Fruit fly (Drosophila melanogaster) whole organism, adult: Measurements from ENCODE around the gene CG5916.

Source experiments
- CG11617 ChIP-seq: fragments of 200-800 bp; sonication (Bioruptor generic); optimal IDR thresholded peaks from 2 replicates; lab custom pipeline; 2017; ENCODE audit warnings: mild to moderate bottlenecking, missing biosample characterization, missing genetic modification reagents, missing genetic modification characterization
- CG12768 ChIP-seq: fragments of 200-800 bp; sonication (Bioruptor generic); optimal IDR thresholded peaks from 2 replicates; lab custom pipeline; 2017; ENCODE audit warnings: missing biosample characterization, missing genetic modification characterization, mild to moderate bottlenecking, moderate library complexity, missing genetic modification reagents
- CG14711 ChIP-seq: fragments of 200-800 bp; sonication (Bioruptor generic); optimal IDR thresholded peaks from 2 replicates; lab custom pipeline; 2018; ENCODE audit warnings: missing biosample characterization, mild to moderate bottlenecking, missing genetic modification characterization, moderate library complexity
- CG1620 ChIP-seq: fragments of 200-800 bp; sonication (Bioruptor generic); optimal IDR thresholded peaks from 2 replicates; lab custom pipeline; 2016; ENCODE audit warnings: missing biosample characterization, missing genetic modification characterization
- CG33017 ChIP-seq: fragments of 200-800 bp; sonication (Bioruptor generic); optimal IDR thresholded peaks from 2 replicates; lab custom pipeline; 2018; ENCODE audit warnings: missing biosample characterization, mild to moderate bottlenecking, missing genetic modification characterization, moderate library complexity
- CG5204 ChIP-seq: fragments of 200-800 bp; sonication (Bioruptor generic); optimal IDR thresholded peaks from 2 replicates; lab custom pipeline; 2016; ENCODE audit warnings: missing biosample characterization, missing genetic modification characterization
- CG7045 ChIP-seq: fragments of 200-800 bp; sonication (Bioruptor generic); optimal IDR thresholded peaks from 2 replicates; lab custom pipeline; 2017; ENCODE audit warnings: missing biosample characterization, mild to moderate bottlenecking, missing genetic modification characterization
- CG7101 ChIP-seq: fragments of 200-800 bp; sonication (Bioruptor generic); optimal IDR thresholded peaks from 2 replicates; lab custom pipeline; 2018; ENCODE audit warnings: missing biosample characterization, mild to moderate bottlenecking, missing genetic modification characterization, moderate library complexity
- Clk ChIP-seq: fragments of 200-800 bp; sonication (Bioruptor generic); optimal IDR thresholded peaks from 2 replicates; lab custom pipeline; 2017; ENCODE audit warnings: missing biosample characterization, missing genetic modification characterization
- Crg-1 ChIP-seq: fragments of 200-800 bp; sonication (Bioruptor generic); optimal IDR thresholded peaks from 2 replicates; lab custom pipeline; 2016; ENCODE audit warnings: missing biosample characterization, missing genetic modification characterization
- Hr96 ChIP-seq: fragments of 200-800 bp; sonication (Bioruptor generic); optimal IDR thresholded peaks from 2 replicates; lab custom pipeline; 2016; ENCODE audit warnings: missing biosample characterization, missing genetic modification characterization
- Mnt ChIP-seq: fragments of 200-800 bp; sonication (Bioruptor generic); optimal IDR thresholded peaks from 2 replicates; lab custom pipeline; 2016; ENCODE audit warnings: missing biosample characterization, mild to moderate bottlenecking, missing genetic modification characterization
- bab1 ChIP-seq: fragments of 200-800 bp; sonication (Bioruptor generic); optimal IDR thresholded peaks from 3 replicates; lab custom pipeline; 2019; ENCODE audit warnings: missing biosample characterization, mild to moderate bottlenecking, missing genetic modification characterization, moderate library complexity
- cic ChIP-seq: fragments of 200-800 bp; sonication (Bioruptor generic); optimal IDR thresholded peaks from 2 replicates; lab custom pipeline; 2017; ENCODE audit warnings: missing biosample characterization, mild to moderate bottlenecking, missing genetic modification characterization, moderate library complexity
- cnc ChIP-seq, 2 experiments: fragments of >200 bp; optimal IDR thresholded peaks; 2 replicates each; lab custom pipeline; 2017
- kay ChIP-seq: fragments of 200-800 bp; sonication (Bioruptor generic); peaks from one replicate; lab custom pipeline; 2016; ENCODE audit warnings: missing biosample characterization, missing genetic modification characterization, borderline replicate concordance
- ovo ChIP-seq: fragments of 200-800 bp; sonication (Bioruptor generic); optimal IDR thresholded peaks from 2 replicates; lab custom pipeline; 2016; ENCODE audit warnings: missing biosample characterization, missing genetic modification characterization
- pad ChIP-seq: fragments of 200-800 bp; sonication (Bioruptor generic); optimal IDR thresholded peaks from 3 replicates; lab custom pipeline; 2017; ENCODE audit warnings: missing biosample characterization, missing genetic modification characterization, mild to moderate bottlenecking, moderate library complexity, missing genetic modification reagents
- tj ChIP-seq: fragments of 200-800 bp; sonication (Bioruptor generic); optimal IDR thresholded peaks from 3 replicates; lab custom pipeline; 2017; ENCODE audit warnings: missing biosample characterization, mild to moderate bottlenecking, missing genetic modification characterization, moderate library complexity
- toe ChIP-seq: fragments of 200-800 bp; sonication (Bioruptor generic); optimal IDR thresholded peaks from 2 replicates; lab custom pipeline; 2016; ENCODE audit warnings: missing biosample characterization, missing genetic modification characterization

Gene CG5916

dm6 chr3R:16146632-16147453 is at the start of gene CG5916, which contains the start of gene Mic26-27:
TSS of gene CG5916 (plus strand) at chr3R:16147029.
TSS of gene Mic26-27 (minus strand) at chr3R:16146855.
- TF ChIP-seq CG1620 (GFP tag; lab: Kevin White, UChicago) (peak; percentile 73), pad (GFP tag; lab: Kevin White, UChicago) (peak; percentile 46), cic (GFP tag; lab: Kevin White, UChicago) (no peak), CG12768 (GFP tag; lab: Kevin White, UChicago) (no peak), CG7045 (GFP tag; lab: Kevin White, UChicago) (peak; percentile 13), ovo (GFP tag; lab: Kevin White, UChicago) (peak; percentile 85), toe (GFP tag; lab: Kevin White, UChicago) (peak; percentile 82), kay (GFP tag; lab: Kevin White, UChicago) (no peak), CG33017 (peak; percentile 22), Mnt (GFP tag; lab: Kevin White, UChicago) (peak; percentile 90), CG14711 (tag; lab: Kevin White, UChicago) (peak; percentile 32), bab1 (GFP tag; lab: Kevin White, UChicago) (peak; percentile 97), Hr96 (GFP tag; lab: Kevin White, UChicago) (peak; percentile 71), Crg-1 (GFP tag; lab: Kevin White, UChicago) (peak; percentile 17), cnc (optimal IDR thresholded peaks at IDR 0.05; lab: Kevin White, UChicago) (no peak), CG7101 (peak; percentile 18), CG11617 (peak; percentile 79), Clk (peak; percentile 66), tj (GFP tag; lab: Kevin White, UChicago) (peak; percentile 71), CG5204 (GFP tag; lab: Kevin White, UChicago) (peak; percentile 29)

dm6 chr3R:16097661-16098329 is 49.0 kb upstream of the CG5916 start:
- TF ChIP-seq CG7045 (GFP tag; lab: Kevin White, UChicago) (peak; percentile 94), CG33017 (peak; percentile 97), pad (GFP tag; lab: Kevin White, UChicago) (peak; percentile 96), cic (GFP tag; lab: Kevin White, UChicago) (peak; percentile 64), CG1620 (GFP tag; lab: Kevin White, UChicago) (peak; percentile 95), ovo (GFP tag; lab: Kevin White, UChicago) (peak; percentile 99), bab1 (GFP tag; lab: Kevin White, UChicago) (peak; percentile 97), toe (GFP tag; lab: Kevin White, UChicago) (peak; percentile 94), cnc (optimal IDR thresholded peaks at IDR 0.05; lab: Kevin White, UChicago) (peak in 1 of 2 experiments; percentile 16), Clk (peak; percentile 82), CG12768 (GFP tag; lab: Kevin White, UChicago) (peak; percentile 97), Hr96 (GFP tag; lab: Kevin White, UChicago) (peak; percentile 96), CG7101 (peak; percentile 98), tj (GFP tag; lab: Kevin White, UChicago) (peak; percentile 68), CG11617 (peak; percentile 94), CG14711 (tag; lab: Kevin White, UChicago) (peak; percentile 96), kay (GFP tag; lab: Kevin White, UChicago) (peak; percentile 86), Crg-1 (GFP tag; lab: Kevin White, UChicago) (peak; percentile 95), CG5204 (GFP tag; lab: Kevin White, UChicago) (peak; percentile 92), Mnt (GFP tag; lab: Kevin White, UChicago) (peak; percentile 93)

- TF ChIP-seq cnc (optimal IDR thresholded peaks at IDR 0.05; lab: Kevin White, UChicago) (no peak), CG1620 (GFP tag; lab: Kevin White, UChicago) (peak; percentile 14), pad (GFP tag; lab: Kevin White, UChicago) (no peak), Hr96 (GFP tag; lab: Kevin White, UChicago) (peak; percentile 35), ovo (GFP tag; lab: Kevin White, UChicago) (peak; percentile 66), bab1 (GFP tag; lab: Kevin White, UChicago) (no peak), cic (GFP tag; lab: Kevin White, UChicago) (no peak), CG7101 (no peak), kay (GFP tag; lab: Kevin White, UChicago) (no peak), Crg-1 (GFP tag; lab: Kevin White, UChicago) (no peak), toe (GFP tag; lab: Kevin White, UChicago) (peak; percentile 53)
These were observed 48.2 kb upstream of the CG5916 start, which contains the start of the genes Mhcl and Akt for dm6 chr3R:16098333-16099267. TSS of gene Mhcl (minus strand) at chr3R:16098761. TSS of gene Akt (plus strand) at chr3R:16099228.
